Worm (Caenorhabditis elegans) whole organism, midembryonic: ENCODE data around the gene F42C5.6.

Source experiments
- T22C8.4 ChIP-seq: fragments of 200-800 bp; sonication (Bioruptor generic); IDR thresholded peaks from 2 replicates; pipeline ENCODE4 v1.3.6; 2022; ENCODE audit warnings: missing genetic modification characterization, missing compliant biosample characterization
- cog-1 ChIP-seq: sonication (generic microtip); optimal IDR thresholded peaks from 2 replicates; lab custom pipeline; 2016; ENCODE audit warnings: missing genetic modification characterization, missing compliant biosample characterization
- flt-1 ChIP-seq: fragments of 200-800 bp; sonication (Bioruptor generic); IDR thresholded peaks from 2 replicates; pipeline ENCODE4 v1.3.6; 2022; ENCODE audit warnings: missing genetic modification characterization, missing compliant biosample characterization
- klf-2 ChIP-seq: fragments of 200-800 bp; sonication (Bioruptor generic); conservative IDR thresholded peaks from 2 replicates; pipeline ENCODE4 v1.3.6; 2022; ENCODE audit warnings: missing genetic modification reagents, missing genetic modification characterization, missing compliant biosample characterization
- med-1 ChIP-seq: sonication (generic microtip); optimal IDR thresholded peaks from 2 replicates; lab custom pipeline; 2017; ENCODE audit warnings: missing genetic modification characterization, mild to moderate bottlenecking, missing compliant biosample characterization, antibody characterized with exemption, missing genetic modification reagents; ENCODE audit not compliant: insufficient read depth
- ref-1 ChIP-seq: fragments of 200-800 bp; sonication (Bioruptor generic); conservative IDR thresholded peaks from 2 replicates; pipeline ENCODE4 v1.3.6; 2022; ENCODE audit warnings: missing genetic modification reagents, missing genetic modification characterization, missing compliant biosample characterization
- ztf-23 ChIP-seq: fragments of 200-800 bp; sonication (Bioruptor generic); IDR thresholded peaks from 2 replicates; pipeline ENCODE4 v1.3.6; 2022; ENCODE audit warnings: missing genetic modification reagents, missing genetic modification characterization, missing compliant biosample characterization
- ztf-29 ChIP-seq: fragments of 200-800 bp; sonication (Bioruptor generic); IDR thresholded peaks from 2 replicates; pipeline ENCODE4 v1.3.6; 2022; ENCODE audit warnings: missing genetic modification reagents, missing genetic modification characterization, missing compliant biosample characterization

- no peak for TF ChIP-seq klf-2 (GFP tag; lab: Robert Waterston, UW)
- TF ChIP-seq ztf-29 (GFP tag; lab: Robert Waterston, UW), result no peak
- no peak for TF ChIP-seq cog-1
- TF ChIP-seq T22C8.4 (GFP tag; lab: Robert Waterston, UW), result no peak
- TF ChIP-seq flt-1 (GFP tag; lab: Robert Waterston, UW), result no peak
- TF ChIP-seq ztf-23 (GFP tag; lab: Robert Waterston, UW), result no peak
- TF ChIP-seq med-1 (GFP tag; lab: Kevin White, UChicago), result no peak
- TF ChIP-seq ref-1, result no peak
Observed at ce11 chrIV:7332695-7333094, 23.8 kb upstream of the F42C5.6 start, which contains the start of gene ocr-4.
